Worm (Caenorhabditis elegans): ENCODE results near the gene F47E1.1.

ce11 chrX:9096861-9097260 is 19.9 kb downstream of the F47E1.1 start:
- TF ChIP-seq klf-2 (GFP tag; conservative IDR thresholded peaks at IDR 0.05) (no peak), ztf-23 (GFP tag; IDR thresholded peaks at IDR 0.05) (no peak), med-1 (GFP tag; optimal IDR thresholded peaks at IDR 0.05; ENCODE audit: insufficient read depth) (no peak), ztf-29 (GFP tag; IDR thresholded peaks at IDR 0.05) (no peak), cog-1 (tag; optimal IDR thresholded peaks at IDR 0.05) (no peak), T22C8.4 (GFP tag; IDR thresholded peaks at IDR 0.05) (no peak), tab-1 (GFP tag; IDR thresholded peaks at IDR 0.05) (no peak), flt-1 (GFP tag; IDR thresholded peaks at IDR 0.05) (no peak), ref-1 (GFP tag; conservative IDR thresholded peaks at IDR 0.05) (no peak)

Measured in whole organism, midembryonic.